Worm (Caenorhabditis elegans): ENCODE data around the gene akap-1.

akap-1 gene

ce11 chrIII:6341878-6342453 lies 11.2 kb upstream of the akap-1 start, which contains the start of gene rpn-13 (continued):
- TF ChIP-seq tbx-2 (tag; optimal IDR thresholded peaks at IDR 0.05) (peak; percentile 23), mdl-1 (tag; optimal IDR thresholded peaks at IDR 0.05) (peak in 1 of 2 experiments; percentile 65), ets-5 (GFP tag; IDR thresholded peaks at IDR 0.05) (no peak), blmp-1 (tag; optimal IDR thresholded peaks at IDR 0.05) (peak; percentile 35), fkh-10 (GFP tag; optimal IDR thresholded peaks at IDR 0.05) (no peak), Y116A8C.19 (tag; optimal IDR thresholded peaks at IDR 0.05; ENCODE audit: borderline replicate concordance) (no peak), pag-3 (tag; optimal IDR thresholded peaks at IDR 0.05; ENCODE audit: borderline replicate concordance, insufficient read depth) (no peak), tlp-1 (tag; optimal IDR thresholded peaks at IDR 0.05) (no peak), efl-3 (GFP tag; optimal IDR thresholded peaks at IDR 0.05) (no peak), aha-1 (tag; optimal IDR thresholded peaks at IDR 0.05) (no peak), nhr-12 (tag; optimal IDR thresholded peaks at IDR 0.05) (no peak), nhr-11 (tag; optimal IDR thresholded peaks at IDR 0.05) (no peak), irx-1 (tag; optimal IDR thresholded peaks at IDR 0.05) (no peak), ceh-88 (GFP tag; IDR thresholded peaks at IDR 0.05) (no peak), F16B12.6 (tag; optimal IDR thresholded peaks at IDR 0.05) (peak; percentile 95), dpl-1 (GFP tag; optimal IDR thresholded peaks at IDR 0.05) (peak; percentile 22 to 64 (median 60)), dsc-1 (tag; optimal IDR thresholded peaks at IDR 0.05) (no peak), nhr-20 (tag; optimal IDR thresholded peaks at IDR 0.05) (peak; percentile 32), nhr-47 (tag; optimal IDR thresholded peaks at IDR 0.05) (peak; percentile 54), grh-1 (GFP tag; IDR thresholded peaks at IDR 0.05) (no peak), lin-14 (GFP tag; optimal IDR thresholded peaks at IDR 0.05) (peak; percentile 42), ceh-63 (GFP tag; optimal IDR thresholded peaks at IDR 0.05) (no peak), unc-130 (tag; optimal IDR thresholded peaks at IDR 0.05) (peak; percentile 84)

ce11 chrIII:6343229-6343628 lies 10.0 kb upstream of the akap-1 start, which contains the start of gene C56G2.9:
TSS of gene C56G2.9 (minus strand) at chrIII:6343329.
- TF ChIP-seq jun-1 (tag; optimal IDR thresholded peaks at IDR 0.05) (no peak), nhr-76 (tag; optimal IDR thresholded peaks at IDR 0.05) (no peak), hlh-4 (tag; optimal IDR thresholded peaks at IDR 0.05) (no peak)

- TF ChIP-seq dsc-1 (tag; optimal IDR thresholded peaks at IDR 0.05) (peak; percentile 84), fkh-10 (GFP tag; optimal IDR thresholded peaks at IDR 0.05) (peak; percentile 12), hpl-2 (GFP tag; optimal IDR thresholded peaks at IDR 0.05) (peak; percentile 73), nhr-85 (tag) (peak; percentile 94), unc-86 (tag; optimal IDR thresholded peaks at IDR 0.05) (peak; percentile 78), unc-98 (GFP tag; IDR thresholded peaks at IDR 0.05) (0 out of 2 replicates have a peak, but pooled peaks have one; percentile 26), swsn-7 (tag; optimal IDR thresholded peaks at IDR 0.05) (peak; percentile 89), efl-3 (GFP tag; optimal IDR thresholded peaks at IDR 0.05) (no peak), grh-1 (GFP tag; IDR thresholded peaks at IDR 0.05) (peak; percentile 55; the same call in 1 of the 2 replicates), nhr-19 (GFP tag; conservative IDR thresholded peaks at IDR 0.05) (peak; percentile 88), hlh-4 (tag; optimal IDR thresholded peaks at IDR 0.05) (no peak), C04F5.9 (tag; optimal IDR thresholded peaks at IDR 0.05) (peak; percentile 71), ceh-90 (tag; optimal IDR thresholded peaks at IDR 0.05) (peak; percentile 21), irx-1 (tag; optimal IDR thresholded peaks at IDR 0.05) (peak; percentile 84), mab-9 (GFP tag; IDR thresholded peaks at IDR 0.05) (peak; percentile 54), nhr-12 (tag; optimal IDR thresholded peaks at IDR 0.05) (no peak), alr-1 (tag; optimal IDR thresholded peaks at IDR 0.05; ENCODE audit: borderline replicate concordance) (no peak), jun-1 (tag; optimal IDR thresholded peaks at IDR 0.05) (peak; percentile 64), sox-4 (tag; optimal IDR thresholded peaks at IDR 0.05) (no peak), nhr-237 (tag; optimal IDR thresholded peaks at IDR 0.05) (peak; percentile 52), lin-15B (tag; optimal IDR thresholded peaks at IDR 0.05) (peak; percentile 51), rnt-1 (tag; optimal IDR thresholded peaks at IDR 0.05) (peak; percentile 93), mef-2 (tag; optimal IDR thresholded peaks at IDR 0.05) (no peak), pag-3 (tag; optimal IDR thresholded peaks at IDR 0.05; ENCODE audit: borderline replicate concordance, insufficient read depth) (peak; percentile 49), ztf-4 (tag; optimal IDR thresholded peaks at IDR 0.05) (peak; percentile 68), tlp-1 (tag; optimal IDR thresholded peaks at IDR 0.05) (no peak), snpc-4 (tag; optimal IDR thresholded peaks at IDR 0.05) (peak; percentile 70), zip-4 (GFP tag; optimal IDR thresholded peaks at IDR 0.05) (peak; percentile 39), isw-1 (GFP tag; IDR thresholded peaks at IDR 0.05) (peak; percentile 77), ces-1 (GFP tag; optimal IDR thresholded peaks at IDR 0.05) (no peak), ceh-63 (GFP tag; optimal IDR thresholded peaks at IDR 0.05) (no peak), egl-13 (tag; optimal IDR thresholded peaks at IDR 0.05) (no peak), xbp-1 (tag; optimal IDR thresholded peaks at IDR 0.05) (peak; percentile 80)
Observed at ce11 chrIII:6344737-6345136, 8.4 kb upstream of the akap-1 start.
